Fruit fly (Drosophila melanogaster) whole organism: ENCODE data around the gene CG2854.

Experiments
- EcR ChIP-seq, 2 experiments: fragments of >200 bp; optimal IDR thresholded peaks; 2 replicates each; lab custom pipeline; 2017; ENCODE audit warnings: missing biosample characterization in 2 of 2, missing genetic modification characterization in 2 of 2, missing genetic modification reagents in 2 of 2
- pan ChIP-seq: fragments of >200 bp; optimal IDR thresholded peaks from 2 replicates; lab custom pipeline; 2017
- psq ChIP-seq: fragments of >200 bp; optimal IDR thresholded peaks from 2 replicates; lab custom pipeline; 2017
- usp ChIP-seq: fragments of >200 bp; optimal IDR thresholded peaks from 2 replicates; lab custom pipeline; 2017; ENCODE audit warnings: missing biosample characterization, missing genetic modification characterization, mixed read lengths

dm6 chrX:2303771-2304513, 23.0 kb upstream of the CG2854 start:
- TF ChIP-seq EcR (GFP tag; optimal IDR thresholded peaks at IDR 0.05; lab: Kevin White, UChicago) (no peak), pan (lab: Kevin White, UChicago) (no peak), psq (lab: Kevin White, UChicago) (no peak), usp (GFP tag; lab: Kevin White, UChicago) (no peak)
